Fruit fly (Drosophila melanogaster) whole organism, embryonic: ENCODE data around the gene Apoltp.
A peak's percentile ranks its signal among the peaks of the same experiment; 100 is the strongest.

ENCODE experiments used
- Abd-B ChIP-seq: fragments of 200-800 bp; sonication (Bioruptor generic); optimal IDR thresholded peaks from 2 replicates; lab custom pipeline; 2018; ENCODE audit warnings: missing biosample characterization, mild to moderate bottlenecking, missing genetic modification characterization, moderate library complexity
- Antp ChIP-seq: fragments of 200-800 bp; sonication (Bioruptor generic); optimal IDR thresholded peaks from 3 replicates; lab custom pipeline; 2016; ENCODE audit warnings: missing biosample characterization, missing genetic modification characterization
- Atf6 ChIP-seq: fragments of 200-800 bp; sonication (Bioruptor generic); IDR thresholded peaks from 2 replicates; pipeline ENCODE4 v1.3.6; 2022; ENCODE audit warnings: missing biosample characterization, missing genetic modification characterization
- Awh ChIP-seq: fragments of 200-800 bp; sonication (Bioruptor generic); IDR thresholded peaks from 2 replicates; pipeline ENCODE4, ENCODE4 v1.3.6; 2022; ENCODE audit warnings: missing biosample characterization, missing genetic modification characterization
- BtbVII ChIP-seq: fragments of 200-800 bp; sonication (Bioruptor generic); optimal IDR thresholded peaks from 3 replicates; lab custom pipeline; 2017; ENCODE audit warnings: missing biosample characterization, mild to moderate bottlenecking, missing genetic modification characterization
- CG12219 ChIP-seq: fragments of 200-800 bp; sonication (Bioruptor generic); optimal IDR thresholded peaks from 3 replicates; lab custom pipeline; 2018; ENCODE audit warnings: missing biosample characterization, mild to moderate bottlenecking, missing genetic modification characterization
- CG1233 ChIP-seq: fragments of 200-800 bp; sonication (Bioruptor generic); optimal IDR thresholded peaks from 4 replicates; lab custom pipeline; 2018; ENCODE audit warnings: missing biosample characterization, mild to moderate bottlenecking, missing genetic modification characterization
- CG13894 ChIP-seq: fragments of 200-800 bp; sonication (Bioruptor generic); optimal IDR thresholded peaks from 3 replicates; lab custom pipeline; 2018; ENCODE audit warnings: missing biosample characterization, mild to moderate bottlenecking, missing genetic modification characterization, moderate library complexity
- CG14014 ChIP-seq: fragments of 200-800 bp; sonication (Bioruptor generic); IDR thresholded peaks from 2 replicates; pipeline ENCODE4 v1.3.6; 2022; ENCODE audit warnings: missing biosample characterization, missing genetic modification characterization
- CG1529 ChIP-seq: fragments of 200-800 bp; sonication (Bioruptor generic); optimal IDR thresholded peaks from 3 replicates; lab custom pipeline; 2018; ENCODE audit warnings: missing biosample characterization, missing genetic modification characterization
- CG17568 ChIP-seq: fragments of 200-800 bp; sonication (Bioruptor generic); optimal IDR thresholded peaks from 2 replicates; lab custom pipeline; 2018; ENCODE audit warnings: missing biosample characterization, mild to moderate bottlenecking, missing genetic modification characterization, moderate library complexity
- CG1792 ChIP-seq: fragments of 200-800 bp; sonication (Bioruptor generic); optimal IDR thresholded peaks from 2 replicates; lab custom pipeline; 2016; ENCODE audit warnings: missing biosample characterization, missing genetic modification characterization
- CG31224 ChIP-seq: fragments of 200-800 bp; sonication (Bioruptor generic); IDR thresholded peaks from 2 replicates; pipeline ENCODE4 v1.3.6; 2022; ENCODE audit warnings: missing biosample characterization, missing genetic modification characterization
- CG32767 ChIP-seq: fragments of 200-800 bp; sonication (Bioruptor generic); IDR thresholded peaks from 2 replicates; pipeline ENCODE4 v1.3.6; 2022; ENCODE audit warnings: missing biosample characterization, missing genetic modification characterization
- CG3281 ChIP-seq: fragments of 200-800 bp; sonication (Bioruptor generic); optimal IDR thresholded peaks from 3 replicates; lab custom pipeline; 2017; ENCODE audit warnings: missing biosample characterization, mild to moderate bottlenecking, missing genetic modification characterization
- CG7745 ChIP-seq: fragments of 200-800 bp; sonication (Bioruptor generic); optimal IDR thresholded peaks from 2 replicates; lab custom pipeline; 2018; ENCODE audit warnings: missing biosample characterization, mild to moderate bottlenecking, missing genetic modification characterization, moderate library complexity
- CG7987 ChIP-seq: fragments of 200-800 bp; sonication (Bioruptor generic); optimal IDR thresholded peaks from 2 replicates; lab custom pipeline; 2018; ENCODE audit warnings: missing biosample characterization, mild to moderate bottlenecking, missing genetic modification characterization, moderate library complexity
- CG8089 ChIP-seq: fragments of 200-800 bp; sonication (Bioruptor generic); optimal IDR thresholded peaks from 3 replicates; lab custom pipeline; 2016; ENCODE audit warnings: missing biosample characterization, missing genetic modification characterization
- CG8478 ChIP-seq: fragments of >200 bp; optimal IDR thresholded peaks from 2 replicates; lab custom pipeline; 2018
- CG8765 ChIP-seq: fragments of 200-800 bp; sonication (Bioruptor generic); IDR thresholded peaks from 2 replicates; pipeline ENCODE4 v1.3.6; 2022; ENCODE audit warnings: missing biosample characterization, missing genetic modification characterization
- CG8924 ChIP-seq: fragments of 200-800 bp; optimal IDR thresholded peaks from 3 replicates; lab custom pipeline; 2019; ENCODE audit warnings: missing biosample characterization, mild to moderate bottlenecking, missing genetic modification characterization, moderate library complexity
- CTCF ChIP-seq: fragments of 200-800 bp; sonication (Bioruptor generic); optimal IDR thresholded peaks from 2 replicates; lab custom pipeline; 2017; ENCODE audit warnings: missing biosample characterization, mild to moderate bottlenecking, missing genetic modification characterization, moderate library complexity
- CkIIα-i1 ChIP-seq: fragments of 200-800 bp; sonication (Bioruptor generic); IDR thresholded peaks from 2 replicates; pipeline ENCODE4 v1.3.6; 2022; ENCODE audit warnings: missing biosample characterization, missing genetic modification characterization
- E2f2 ChIP-seq: fragments of 200-800 bp; sonication (Bioruptor generic); IDR thresholded peaks from 2 replicates; pipeline ENCODE4 v1.3.6; 2022; ENCODE audit warnings: missing biosample characterization, missing genetic modification characterization
- H15 ChIP-seq: fragments of 200-800 bp; sonication (Bioruptor generic); IDR thresholded peaks from 3 replicates; pipeline ENCODE4 v1.3.6; 2022; ENCODE audit warnings: missing biosample characterization, missing genetic modification characterization
- HLH3B ChIP-seq: fragments of 200-800 bp; sonication (Bioruptor generic); IDR thresholded peaks from 2 replicates; pipeline ENCODE4 v1.3.6; 2022; ENCODE audit warnings: missing biosample characterization, missing genetic modification characterization
- HmgZ ChIP-seq: fragments of 200-800 bp; sonication (Bioruptor generic); optimal IDR thresholded peaks from 2 replicates; lab custom pipeline; 2018; ENCODE audit warnings: missing biosample characterization, mild to moderate bottlenecking, missing genetic modification characterization
- MBD-R2 ChIP-seq: fragments of 200-800 bp; sonication (Bioruptor generic); IDR thresholded peaks from 2 replicates; pipeline ENCODE4 v1.3.6; 2022; ENCODE audit warnings: missing biosample characterization, missing genetic modification characterization
- Nf-YA ChIP-seq: fragments of 200-800 bp; sonication (Bioruptor generic); IDR thresholded peaks from 2 replicates; pipeline ENCODE4 v1.3.6; 2022; ENCODE audit warnings: missing biosample characterization, missing genetic modification characterization
- Opbp ChIP-seq: fragments of 200-800 bp; sonication (Bioruptor generic); IDR thresholded peaks from 3 replicates; pipeline ENCODE4 v1.3.6; 2022; ENCODE audit warnings: missing biosample characterization, missing genetic modification characterization; ENCODE audit not compliant: partially characterized antibody
- PHDP ChIP-seq: fragments of 200-800 bp; sonication (Bioruptor generic); optimal IDR thresholded peaks from 3 replicates; lab custom pipeline; 2018; ENCODE audit warnings: missing biosample characterization, mild to moderate bottlenecking, missing genetic modification characterization, moderate library complexity
- Sox102F ChIP-seq: fragments of 200-800 bp; sonication (Bioruptor generic); optimal IDR thresholded peaks from 2 replicates; lab custom pipeline; 2018; ENCODE audit warnings: missing biosample characterization, mild to moderate bottlenecking, missing genetic modification characterization, moderate library complexity
- exex ChIP-seq: fragments of 200-800 bp; sonication (Bioruptor generic); optimal IDR thresholded peaks from 4 replicates; lab custom pipeline; 2018; ENCODE audit warnings: missing biosample characterization, mild to moderate bottlenecking, missing genetic modification characterization, moderate library complexity
- fd3F ChIP-seq: fragments of 200-800 bp; sonication (Bioruptor generic); optimal IDR thresholded peaks from 2 replicates; lab custom pipeline; 2018; ENCODE audit warnings: missing biosample characterization, mild to moderate bottlenecking, missing genetic modification characterization, moderate library complexity
- fd64A ChIP-seq: fragments of 200-800 bp; sonication (Bioruptor generic); optimal IDR thresholded peaks from 3 replicates; lab custom pipeline; 2018; ENCODE audit warnings: missing biosample characterization, mild to moderate bottlenecking, missing genetic modification characterization
- fru ChIP-seq: fragments of >200 bp; optimal IDR thresholded peaks from 2 replicates; lab custom pipeline; 2017
- gcm ChIP-seq: fragments of 200-800 bp; sonication (Bioruptor generic); optimal IDR thresholded peaks from 2 replicates; lab custom pipeline; 2019; ENCODE audit warnings: missing biosample characterization, mild to moderate bottlenecking, missing genetic modification characterization, moderate library complexity
- grau ChIP-seq: fragments of 200-800 bp; optimal IDR thresholded peaks from 3 replicates; lab custom pipeline; 2019; ENCODE audit warnings: missing biosample characterization, mild to moderate bottlenecking, missing genetic modification characterization, moderate library complexity
- hkb ChIP-seq, 2 experiments: fragments of 200-800 bp in 1 of 2; fragments of >200 bp in 1 of 2; sonication (Bioruptor generic) in 1 of 2; IDR thresholded peaks in 1 of 2; optimal IDR thresholded peaks in 1 of 2; 2 replicates each; pipeline versions ENCODE4 v1.3.6 to Lab custom; 2017 to 2022; ENCODE audit warnings: missing biosample characterization in 1 of 2, missing genetic modification characterization in 1 of 2
- kay ChIP-seq: fragments of 200-800 bp; sonication (Bioruptor generic); optimal IDR thresholded peaks from 2 replicates; lab custom pipeline; 2016; ENCODE audit warnings: missing biosample characterization, missing genetic modification characterization
- mirr ChIP-seq: fragments of 200-800 bp; sonication (Bioruptor generic); optimal IDR thresholded peaks from 3 replicates; lab custom pipeline; 2018; ENCODE audit warnings: missing biosample characterization, mild to moderate bottlenecking, missing genetic modification characterization
- nom ChIP-seq: fragments of 200-800 bp; sonication (Bioruptor generic); optimal IDR thresholded peaks from 2 replicates; lab custom pipeline; 2017; ENCODE audit warnings: missing biosample characterization, missing genetic modification characterization, mild to moderate bottlenecking, moderate library complexity, missing genetic modification reagents
- oc ChIP-seq: fragments of 200-800 bp; sonication (Bioruptor generic); optimal IDR thresholded peaks from 2 replicates; lab custom pipeline; 2018; ENCODE audit warnings: missing biosample characterization, mild to moderate bottlenecking, missing genetic modification characterization, moderate library complexity
- onecut ChIP-seq: fragments of 200-800 bp; sonication (Bioruptor generic); IDR thresholded peaks from 2 replicates; pipeline ENCODE4 v1.3.6; 2022; ENCODE audit warnings: missing biosample characterization, missing genetic modification characterization
- pfk ChIP-seq: fragments of 200-800 bp; sonication (Bioruptor generic); optimal IDR thresholded peaks from 2 replicates; lab custom pipeline; 2018; ENCODE audit warnings: missing biosample characterization, mild to moderate bottlenecking, missing genetic modification characterization, moderate library complexity
- pita ChIP-seq: fragments of 200-800 bp; sonication (Bioruptor generic); optimal IDR thresholded peaks from 2 replicates; lab custom pipeline; 2017; ENCODE audit warnings: missing biosample characterization, mild to moderate bottlenecking, missing genetic modification characterization
- sens-2 ChIP-seq: fragments of 200-800 bp; sonication (Bioruptor generic); IDR thresholded peaks from 2 replicates; pipeline ENCODE4 v1.3.6; 2022; ENCODE audit warnings: missing biosample characterization, missing genetic modification characterization
- so ChIP-seq: fragments of 200-800 bp; sonication (Bioruptor generic); IDR thresholded peaks from 3 replicates; pipeline ENCODE4 v1.3.6; 2022; ENCODE audit warnings: missing biosample characterization, missing genetic modification characterization
- tna ChIP-seq: fragments of 200-800 bp; sonication (Bioruptor generic); IDR thresholded peaks from 2 replicates; pipeline ENCODE4 v1.3.6; 2022; ENCODE audit warnings: missing biosample characterization, missing genetic modification characterization; ENCODE audit not compliant: partially characterized antibody
- tup ChIP-seq: fragments of 200-800 bp; sonication (Bioruptor generic); optimal IDR thresholded peaks from 2 replicates; lab custom pipeline; 2016; ENCODE audit warnings: missing biosample characterization, mild to moderate bottlenecking, missing genetic modification characterization, moderate library complexity

Apoltp gene

dm6 chr2L:9613006-9613690, 20.8 kb upstream of the Apoltp start, which contains the start of gene Trx2 (continued):
- TF ChIP-seq tup (GFP tag; lab: Kevin White, UChicago) (no peak), H15 (GFP tag; lab: Robert Waterston, UW) (no peak), sens-2 (GFP tag; lab: Robert Waterston, UW) (no peak), CG1529 (GFP tag; lab: Kevin White, UChicago) (peak; percentile 16), CG8765 (GFP tag; lab: Robert Waterston, UW) (no peak), CG1233 (GFP tag; lab: Kevin White, UChicago) (no peak), CG32767 (GFP tag; lab: Robert Waterston, UW) (0 out of 2 replicates have a peak, but pooled peaks have one; percentile 14), MBD-R2 (GFP tag; lab: Robert Waterston, UW) (0 out of 2 replicates have a peak, but pooled peaks have one; percentile 30), Abd-B (no peak), tna (GFP tag; lab: Robert Waterston, UW) (peak; percentile 49; the same call in 1 of the 2 replicates), Antp (GFP tag; lab: Kevin White, UChicago) (no peak), pita (peak; percentile 18), CG7745 (peak; percentile 58), CG17568 (GFP tag; lab: Kevin White, UChicago) (peak; percentile 69), mirr (GFP tag; lab: Kevin White, UChicago) (peak; percentile 67), PHDP (peak; percentile 18), E2f2 (peak; percentile 75; the same call in 1 of the 2 replicates), BtbVII (GFP tag; lab: Kevin White, UChicago) (peak; percentile 1), gcm (GFP tag; lab: Kevin White, UChicago) (peak; percentile 40), pfk (peak; percentile 9), CG12219 (peak; percentile 3), CG3281 (GFP tag; lab: Kevin White, UChicago) (peak; percentile 8), kay (GFP tag; lab: Kevin White, UChicago) (peak; percentile 76), Sox102F (GFP tag; lab: Kevin White, UChicago) (no peak), CG7987 (GFP tag; lab: Kevin White, UChicago) (peak; percentile 46), CG13894 (tag; lab: Kevin White, UChicago) (peak; percentile 36), onecut (GFP tag; lab: Robert Waterston, UW) (peak; percentile 68), Nf-YA (GFP tag; lab: Robert Waterston, UW) (peak; percentile 8; the same call in 1 of the 2 replicates), CTCF (GFP tag; lab: Kevin White, UChicago) (peak; percentile 93), oc (peak; percentile 14), fd3F (GFP tag; lab: Kevin White, UChicago) (no peak), Opbp (0 out of 3 replicates have a peak, but pooled peaks have one; percentile 37), exex (tag; lab: Kevin White, UChicago) (peak; percentile 40), grau (peak; percentile 3), CG8924 (no peak), nom (peak; percentile 71), CG14014 (GFP tag; lab: Robert Waterston, UW) (peak; percentile 47; the same call in 1 of the 2 replicates), so (peak; percentile 66; the same call in 1 of the 3 replicates), CkIIα-i1 (GFP tag; lab: Robert Waterston, UW) (no peak), Atf6 (peak; percentile 51; the same call in 1 of the 2 replicates), Awh (no peak), fd64A (peak; percentile 1), CG8089 (no peak), HmgZ (tag; lab: Kevin White, UChicago) (peak; percentile 12), hkb (optimal IDR thresholded peaks at IDR 0.05; lab: Kevin White, UChicago) (peak; percentile 45), hkb (GFP tag; IDR thresholded peaks at IDR 0.05; lab: Robert Waterston, UW) (peak; percentile 49; the same call in 1 of the 2 replicates), fru (lab: Kevin White, UChicago) (no peak), HLH3B (GFP tag; lab: Robert Waterston, UW) (peak; percentile 5; the same call in 1 of the 2 replicates), CG31224 (GFP tag; lab: Robert Waterston, UW) (no peak), CG1792 (GFP tag; lab: Kevin White, UChicago) (no peak), CG8478 (lab: Kevin White, UChicago) (peak; percentile 25)
